Fruit fly (Drosophila melanogaster) whole organism, wandering third instar larva: Measurements from ENCODE around the gene CG13012.

Experiments used
- Abd-B ChIP-seq: fragments of >200 bp; optimal IDR thresholded peaks from 2 replicates; lab custom pipeline; 2017; ENCODE audit warnings: missing biosample characterization, missing genetic modification characterization
- tai ChIP-seq: sonication (Bioruptor generic); optimal IDR thresholded peaks from 2 replicates; lab custom pipeline; 2016; ENCODE audit warnings: missing biosample characterization, missing genetic modification characterization

DNA sequence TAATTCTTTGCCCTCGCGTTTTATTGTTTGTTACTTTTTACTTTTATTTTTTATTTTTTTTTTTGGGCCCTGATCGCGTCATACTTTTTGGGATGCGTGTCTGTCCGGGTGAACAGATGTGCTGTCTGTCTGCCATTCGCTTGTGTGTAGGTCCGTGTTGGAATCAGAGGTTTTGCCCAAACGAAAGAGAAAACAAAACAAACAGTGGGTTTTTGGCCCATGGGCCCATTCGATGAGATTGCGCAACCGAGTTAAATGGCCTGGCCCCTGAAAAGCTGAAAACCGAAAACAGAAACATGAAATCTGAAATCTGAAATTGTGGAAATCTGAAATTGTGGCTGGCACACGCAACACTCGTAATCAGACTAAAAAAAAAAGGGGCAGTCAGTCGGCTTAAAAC, 31.1 kb downstream of the CG13012 start:
- TF ChIP-seq tai (GFP tag; lab: Kevin White, UChicago) (no peak), Abd-B (GFP tag; lab: Kevin White, UChicago) (no peak)
